Fruit fly (Drosophila melanogaster): ENCODE results near the gene CG13794.
A peak's percentile ranks its signal among the peaks of the same experiment; 100 is the strongest.

DNA sequence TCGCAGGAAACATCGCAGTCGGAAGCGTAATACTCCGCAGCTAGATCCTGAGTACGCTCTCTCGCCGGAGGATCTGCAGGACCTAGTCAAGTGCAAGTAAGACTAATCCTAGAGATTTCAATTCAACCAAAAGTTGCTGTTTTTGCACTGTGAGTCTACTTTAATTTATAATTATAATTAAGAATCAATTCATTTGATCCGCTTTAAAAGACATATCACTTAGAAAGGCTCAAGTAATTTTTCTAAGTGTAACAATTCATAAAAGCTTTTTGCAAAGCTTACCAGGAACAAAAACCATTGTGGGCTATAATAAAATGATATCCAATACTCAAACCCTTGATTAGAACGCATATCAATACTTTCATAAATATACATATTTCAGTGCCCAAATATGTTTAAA, 34.2 kb upstream of the CG13794 start:
- TF ChIP-seq B-H2 (GFP tag; optimal IDR thresholded peaks at IDR 0.05) (no peak), Fer2 (tag; optimal IDR thresholded peaks at IDR 0.05) (no peak), unc-4 (GFP tag; IDR thresholded peaks at IDR 0.05; ENCODE audit: partially characterized antibody) (no peak), jigr1 (GFP tag; IDR thresholded peaks at IDR 0.05) (no peak), dimm (GFP tag; IDR thresholded peaks at IDR 0.05) (no peak), Hsf (GFP tag; optimal IDR thresholded peaks at IDR 0.05) (no peak), HLHmδ (GFP tag; optimal IDR thresholded peaks at IDR 0.05) (no peak), wor (GFP tag; IDR thresholded peaks at IDR 0.05) (no peak), onecut (GFP tag; IDR thresholded peaks at IDR 0.05) (no peak), pnt (GFP tag; optimal IDR thresholded peaks at IDR 0.05) (no peak), Sox102F (GFP tag; optimal IDR thresholded peaks at IDR 0.05) (peak; percentile 4), MBD-R2 (GFP tag; IDR thresholded peaks at IDR 0.05) (no peak), lab (GFP tag; optimal IDR thresholded peaks at IDR 0.05) (no peak), maf-S (GFP tag; optimal IDR thresholded peaks at IDR 0.05) (no peak)

Data from whole organism, embryonic.